Worm (Caenorhabditis elegans): Measurements from ENCODE around the gene K03D3.5.

Gene K03D3.5

ce11 chrIV:16332585-16332984 is 12.3 kb upstream of the K03D3.5 start, which contains the start of gene srz-71:
Gene srz-71 (plus strand): TSS chrIV:16332885.
- TF ChIP-seq nhr-12 (tag; optimal IDR thresholded peaks at IDR 0.05) (no peak), nhr-237 (tag; optimal IDR thresholded peaks at IDR 0.05) (no peak), alr-1 (tag; optimal IDR thresholded peaks at IDR 0.05) (no peak), ztf-1 (GFP tag; conservative IDR thresholded peaks at IDR 0.05) (no peak), lin-13 (GFP tag; optimal IDR thresholded peaks at IDR 0.05) (no peak), lin-39 (tag; optimal IDR thresholded peaks at IDR 0.05) (no peak), F13H6.1 (tag; optimal IDR thresholded peaks at IDR 0.05) (no peak), snpc-4 (tag; optimal IDR thresholded peaks at IDR 0.05) (no peak), ZK546.5 (tag; optimal IDR thresholded peaks at IDR 0.05) (no peak), crh-2 (tag; optimal IDR thresholded peaks at IDR 0.05) (no peak), elt-3 (tag; optimal IDR thresholded peaks at IDR 0.05) (no peak)

ce11 chrIV:16330508-16330907 is 10.2 kb upstream of the K03D3.5 start:
- TF ChIP-seq skn-1 (tag; optimal IDR thresholded peaks at IDR 0.05) (no peak), unc-62 (GFP tag; optimal IDR thresholded peaks at IDR 0.05) (no peak)

ce11 chrIV:16329159-16329558 is 8.8 kb upstream of the K03D3.5 start, which contains the start of gene srz-74:
Gene srz-74 (plus strand): TSS chrIV:16329459.
- TF ChIP-seq nhr-23 (tag; optimal IDR thresholded peaks at IDR 0.05) (no peak), nhr-21 (tag; optimal IDR thresholded peaks at IDR 0.05) (no peak), nhr-129 (tag; optimal IDR thresholded peaks at IDR 0.05) (no peak), alr-1 (tag; optimal IDR thresholded peaks at IDR 0.05) (no peak), lin-39 (tag; optimal IDR thresholded peaks at IDR 0.05) (no peak), mbf-1 (tag; optimal IDR thresholded peaks at IDR 0.05) (no peak), fos-1 (tag; optimal IDR thresholded peaks at IDR 0.05) (no peak), egl-27 (tag; optimal IDR thresholded peaks at IDR 0.05) (no peak), snpc-4 (tag; optimal IDR thresholded peaks at IDR 0.05) (no peak), crh-2 (tag; optimal IDR thresholded peaks at IDR 0.05) (no peak), nhr-237 (tag; optimal IDR thresholded peaks at IDR 0.05) (no peak), ztf-4 (tag; optimal IDR thresholded peaks at IDR 0.05) (no peak), sem-4 (tag; optimal IDR thresholded peaks at IDR 0.05) (no peak), F13H6.1 (tag; optimal IDR thresholded peaks at IDR 0.05) (no peak), nhr-10 (tag; optimal IDR thresholded peaks at IDR 0.05) (no peak)

- TF ChIP-seq aly-2 (tag; optimal IDR thresholded peaks at IDR 0.05): no peak
- no peak for TF ChIP-seq nhr-77 (tag; optimal IDR thresholded peaks at IDR 0.05)
- TF ChIP-seq nhr-129 (tag; optimal IDR thresholded peaks at IDR 0.05): no peak
- TF ChIP-seq elt-1 (tag; optimal IDR thresholded peaks at IDR 0.05): no peak
- no peak for TF ChIP-seq dmd-4 (tag; optimal IDR thresholded peaks at IDR 0.05)
- TF ChIP-seq fos-1 (tag; optimal IDR thresholded peaks at IDR 0.05): no peak
- no peak for TF ChIP-seq sem-4 (tag; optimal IDR thresholded peaks at IDR 0.05)
- TF ChIP-seq R02D3.7 (tag; optimal IDR thresholded peaks at IDR 0.05): no peak
- TF ChIP-seq ceh-82 (tag; optimal IDR thresholded peaks at IDR 0.05): no peak
- no peak for TF ChIP-seq alr-1 (tag; optimal IDR thresholded peaks at IDR 0.05)
- TF ChIP-seq unc-62 (GFP tag; optimal IDR thresholded peaks at IDR 0.05): no peak
- TF ChIP-seq egl-27 (tag; optimal IDR thresholded peaks at IDR 0.05): no peak
- TF ChIP-seq F13H6.1 (tag; optimal IDR thresholded peaks at IDR 0.05): no peak
- TF ChIP-seq ztf-4 (tag; optimal IDR thresholded peaks at IDR 0.05): no peak
- TF ChIP-seq lin-13 (GFP tag; optimal IDR thresholded peaks at IDR 0.05): no peak
- no peak for TF ChIP-seq sma-3 (GFP tag; optimal IDR thresholded peaks at IDR 0.05)
- TF ChIP-seq blmp-1 (tag; optimal IDR thresholded peaks at IDR 0.05; ENCODE audit: insufficient read depth): no peak
- TF ChIP-seq ztf-1 (GFP tag; conservative IDR thresholded peaks at IDR 0.05): no peak
- no peak for TF ChIP-seq lin-39 (tag; optimal IDR thresholded peaks at IDR 0.05)
- TF ChIP-seq Y55F3AM.14 (GFP tag; optimal IDR thresholded peaks at IDR 0.05): no peak
Measured at ce11 chrIV:16328519-16328918, 8.2 kb upstream of the K03D3.5 start, which contains the start of gene K03D3.2. Gene K03D3.2 (minus strand): TSS chrIV:16328619.

ce11 chrIV:16324589-16324988 is 4.3 kb upstream of the K03D3.5 start, which contains the start of gene srz-105:
Gene srz-105 (plus strand): TSS chrIV:16324889.
- TF ChIP-seq nhr-129 (tag; optimal IDR thresholded peaks at IDR 0.05): no peak
- TF ChIP-seq snpc-4 (tag; optimal IDR thresholded peaks at IDR 0.05): no peak

- no peak for TF ChIP-seq aly-2 (tag; optimal IDR thresholded peaks at IDR 0.05)
- no peak for TF ChIP-seq ama-1 (optimal IDR thresholded peaks at IDR 0.05)
- no peak for TF ChIP-seq nhr-129 (tag; optimal IDR thresholded peaks at IDR 0.05)
- TF ChIP-seq lin-39 (tag; optimal IDR thresholded peaks at IDR 0.05): no peak
- TF ChIP-seq unc-39 (tag; optimal IDR thresholded peaks at IDR 0.05): no peak
- TF ChIP-seq elt-1 (tag; optimal IDR thresholded peaks at IDR 0.05): no peak
- no peak for TF ChIP-seq peb-1 (tag; optimal IDR thresholded peaks at IDR 0.05)
- TF ChIP-seq R02D3.7 (tag; optimal IDR thresholded peaks at IDR 0.05): no peak
- no peak for TF ChIP-seq sem-4 (tag; optimal IDR thresholded peaks at IDR 0.05)
- TF ChIP-seq ztf-11 (tag; optimal IDR thresholded peaks at IDR 0.05): no peak
- no peak for TF ChIP-seq Y55F3AM.14 (GFP tag; optimal IDR thresholded peaks at IDR 0.05)
- no peak for TF ChIP-seq egl-27 (tag; optimal IDR thresholded peaks at IDR 0.05)
- TF ChIP-seq zag-1 (tag; optimal IDR thresholded peaks at IDR 0.05): no peak
- TF ChIP-seq unc-55 (GFP tag; optimal IDR thresholded peaks at IDR 0.05): no peak
- TF ChIP-seq nhr-10 (tag; optimal IDR thresholded peaks at IDR 0.05): no peak
Measured at ce11 chrIV:16323373-16323772, 3.1 kb upstream of the K03D3.5 start, which contains the start of gene srz-104. Gene srz-104 (plus strand): TSS chrIV:16323673.

All from whole organism, L2 larva.